Worm (Caenorhabditis elegans): ENCODE results near the gene egl-23.

ce11 chrIV:14043680-14044079 lies 54.8 kb downstream of the egl-23 start, which contains the start of gene Y37A1B.7:
- TF ChIP-seq mel-28 (tag; optimal IDR thresholded peaks at IDR 0.05; ENCODE audit: borderline replicate concordance) (no peak), sea-2 (GFP tag; IDR thresholded peaks at IDR 0.05) (no peak), lin-35 (GFP tag; optimal IDR thresholded peaks at IDR 0.05) (no peak), C17E4.6 (GFP tag; IDR thresholded peaks at IDR 0.05) (no peak), chd-7 (tag; optimal IDR thresholded peaks at IDR 0.05) (no peak), snpc-4 (GFP tag; optimal IDR thresholded peaks at IDR 0.05) (no peak), snpc-4 (tag; optimal IDR thresholded peaks at IDR 0.05) (no peak), dox-1 (GFP tag; IDR thresholded peaks at IDR 0.05) (no peak), ama-1 (optimal IDR thresholded peaks at IDR 0.05) (no peak), ama-1 (GFP tag; optimal IDR thresholded peaks at IDR 0.05) (no peak), B0019.2 (GFP tag; conservative IDR thresholded peaks at IDR 0.05) (no peak)
